Worm (Caenorhabditis elegans): ENCODE results near the gene odd-1.

odd-1 gene

ce11 chrIII:7101814-7102477, 6.2 kb upstream of the odd-1 start:
- TF ChIP-seq tbx-37 (GFP tag; conservative IDR thresholded peaks at IDR 0.05), result no peak
- no peak for TF ChIP-seq tra-4 (tag; optimal IDR thresholded peaks at IDR 0.05)
- no peak for TF ChIP-seq pes-1 (GFP tag; IDR thresholded peaks at IDR 0.05)
- no peak for TF ChIP-seq ama-1 (optimal IDR thresholded peaks at IDR 0.05)
- TF ChIP-seq hmg-4 (GFP tag; optimal IDR thresholded peaks at IDR 0.05), result no peak
- no peak for TF ChIP-seq aly-1 (tag; optimal IDR thresholded peaks at IDR 0.05)
- no peak for TF ChIP-seq ceh-13 (GFP tag; optimal IDR thresholded peaks at IDR 0.05)
- TF ChIP-seq ets-7 (tag; optimal IDR thresholded peaks at IDR 0.05), result no peak
- no peak for TF ChIP-seq F13C5.2 (tag; optimal IDR thresholded peaks at IDR 0.05)
- no peak for TF ChIP-seq scrt-1 (GFP tag; IDR thresholded peaks at IDR 0.05)
- TF ChIP-seq hmbx-1 (tag; optimal IDR thresholded peaks at IDR 0.05), result no peak
- no peak for TF ChIP-seq sea-1 (GFP tag; conservative IDR thresholded peaks at IDR 0.05)
- TF ChIP-seq tbx-11 (GFP tag; IDR thresholded peaks at IDR 0.05), result no peak
- no peak for TF ChIP-seq hnd-1 (tag; optimal IDR thresholded peaks at IDR 0.05)
- TF ChIP-seq flt-1 (GFP tag; IDR thresholded peaks at IDR 0.05), result no peak
- TF ChIP-seq ceh-36 (tag; optimal IDR thresholded peaks at IDR 0.05), result no peak
- TF ChIP-seq B0310.2 (tag; optimal IDR thresholded peaks at IDR 0.05), result no peak

ce11 chrIII:7103940-7104440, 4.1 kb upstream of the odd-1 start, which contains the start of gene cpg-2:
Gene cpg-2 (minus strand): TSS chrIII:7103990.
- no peak for TF ChIP-seq sea-1 (GFP tag; conservative IDR thresholded peaks at IDR 0.05)
- TF ChIP-seq tra-4 (tag; optimal IDR thresholded peaks at IDR 0.05), result no peak
- TF ChIP-seq pes-1 (GFP tag; IDR thresholded peaks at IDR 0.05), result no peak
- TF ChIP-seq tbx-11 (GFP tag; IDR thresholded peaks at IDR 0.05), result no peak
- TF ChIP-seq ama-1 (optimal IDR thresholded peaks at IDR 0.05), result no peak
- TF ChIP-seq F13C5.2 (tag; optimal IDR thresholded peaks at IDR 0.05), result no peak

ce11 chrIII:7106854-7107253, 1.3 kb upstream of the odd-1 start:
- TF ChIP-seq F13C5.2 (tag; optimal IDR thresholded peaks at IDR 0.05), result no peak
- TF ChIP-seq scrt-1 (GFP tag; IDR thresholded peaks at IDR 0.05), result no peak
- TF ChIP-seq B0310.2 (tag; optimal IDR thresholded peaks at IDR 0.05), result no peak
- TF ChIP-seq sea-1 (GFP tag; conservative IDR thresholded peaks at IDR 0.05), result no peak
- TF ChIP-seq ama-1 (optimal IDR thresholded peaks at IDR 0.05), result no peak
- TF ChIP-seq ceh-13 (GFP tag; optimal IDR thresholded peaks at IDR 0.05), result no peak
- no peak for TF ChIP-seq ceh-36 (tag; optimal IDR thresholded peaks at IDR 0.05)
- no peak for TF ChIP-seq tbx-11 (GFP tag; IDR thresholded peaks at IDR 0.05)
- no peak for TF ChIP-seq aly-1 (tag; optimal IDR thresholded peaks at IDR 0.05)
- TF ChIP-seq flt-1 (GFP tag; IDR thresholded peaks at IDR 0.05), result no peak
- no peak for TF ChIP-seq hnd-1 (tag; optimal IDR thresholded peaks at IDR 0.05)

- TF ChIP-seq ama-1 (optimal IDR thresholded peaks at IDR 0.05) (no peak), B0310.2 (tag; optimal IDR thresholded peaks at IDR 0.05) (no peak), tra-4 (tag; optimal IDR thresholded peaks at IDR 0.05) (no peak), ets-7 (tag; optimal IDR thresholded peaks at IDR 0.05) (no peak), tbx-37 (GFP tag; conservative IDR thresholded peaks at IDR 0.05) (no peak), aly-1 (tag; optimal IDR thresholded peaks at IDR 0.05) (no peak), sea-1 (GFP tag; conservative IDR thresholded peaks at IDR 0.05) (no peak), hmg-4 (GFP tag; optimal IDR thresholded peaks at IDR 0.05) (no peak)
Observed at ce11 chrIII:7111793-7112192, 3.7 kb downstream of the odd-1 start, which contains the start of gene B0280.7. Gene B0280.7 (minus strand): TSS chrIII:7111893.

- no peak for TF ChIP-seq ets-7 (tag; optimal IDR thresholded peaks at IDR 0.05)
Observed at ce11 chrIII:7112285-7112684, 4.2 kb downstream of the odd-1 start.

ce11 chrIII:7114952-7115488, 6.9 kb downstream of the odd-1 start, which contains the start of gene nhr-10:
Gene nhr-10 (minus strand): TSS chrIII:7115438.
- no peak for TF ChIP-seq ets-7 (tag; optimal IDR thresholded peaks at IDR 0.05)
- TF ChIP-seq sea-1 (GFP tag; conservative IDR thresholded peaks at IDR 0.05), result no peak
- no peak for TF ChIP-seq flt-1 (GFP tag; IDR thresholded peaks at IDR 0.05)
- TF ChIP-seq scrt-1 (GFP tag; IDR thresholded peaks at IDR 0.05), result no peak
- TF ChIP-seq tbx-37 (GFP tag; conservative IDR thresholded peaks at IDR 0.05), result no peak
- no peak for TF ChIP-seq ama-1 (optimal IDR thresholded peaks at IDR 0.05)
- no peak for TF ChIP-seq F13C5.2 (tag; optimal IDR thresholded peaks at IDR 0.05)
- TF ChIP-seq ceh-13 (GFP tag; optimal IDR thresholded peaks at IDR 0.05), result no peak
- TF ChIP-seq B0310.2 (tag; optimal IDR thresholded peaks at IDR 0.05), result no peak
- no peak for TF ChIP-seq tbx-11 (GFP tag; IDR thresholded peaks at IDR 0.05)

- TF ChIP-seq aly-1 (tag; optimal IDR thresholded peaks at IDR 0.05) (no peak), hmbx-1 (tag; optimal IDR thresholded peaks at IDR 0.05) (no peak), flt-1 (GFP tag; IDR thresholded peaks at IDR 0.05) (no peak), ets-7 (tag; optimal IDR thresholded peaks at IDR 0.05) (no peak), F13C5.2 (tag; optimal IDR thresholded peaks at IDR 0.05) (no peak), tbx-11 (GFP tag; IDR thresholded peaks at IDR 0.05) (no peak), B0310.2 (tag; optimal IDR thresholded peaks at IDR 0.05) (no peak), ama-1 (optimal IDR thresholded peaks at IDR 0.05) (no peak), hmg-4 (GFP tag; optimal IDR thresholded peaks at IDR 0.05) (no peak), pes-1 (GFP tag; IDR thresholded peaks at IDR 0.05) (no peak), ceh-36 (tag; optimal IDR thresholded peaks at IDR 0.05) (no peak), tbx-37 (GFP tag; conservative IDR thresholded peaks at IDR 0.05) (no peak), hnd-1 (tag; optimal IDR thresholded peaks at IDR 0.05) (no peak), tra-4 (tag; optimal IDR thresholded peaks at IDR 0.05) (no peak)
Observed at ce11 chrIII:7116615-7117252, 8.6 kb downstream of the odd-1 start.
